Fruit fly (Drosophila melanogaster): ENCODE measurements around the gene capt.

capt gene

DNA sequence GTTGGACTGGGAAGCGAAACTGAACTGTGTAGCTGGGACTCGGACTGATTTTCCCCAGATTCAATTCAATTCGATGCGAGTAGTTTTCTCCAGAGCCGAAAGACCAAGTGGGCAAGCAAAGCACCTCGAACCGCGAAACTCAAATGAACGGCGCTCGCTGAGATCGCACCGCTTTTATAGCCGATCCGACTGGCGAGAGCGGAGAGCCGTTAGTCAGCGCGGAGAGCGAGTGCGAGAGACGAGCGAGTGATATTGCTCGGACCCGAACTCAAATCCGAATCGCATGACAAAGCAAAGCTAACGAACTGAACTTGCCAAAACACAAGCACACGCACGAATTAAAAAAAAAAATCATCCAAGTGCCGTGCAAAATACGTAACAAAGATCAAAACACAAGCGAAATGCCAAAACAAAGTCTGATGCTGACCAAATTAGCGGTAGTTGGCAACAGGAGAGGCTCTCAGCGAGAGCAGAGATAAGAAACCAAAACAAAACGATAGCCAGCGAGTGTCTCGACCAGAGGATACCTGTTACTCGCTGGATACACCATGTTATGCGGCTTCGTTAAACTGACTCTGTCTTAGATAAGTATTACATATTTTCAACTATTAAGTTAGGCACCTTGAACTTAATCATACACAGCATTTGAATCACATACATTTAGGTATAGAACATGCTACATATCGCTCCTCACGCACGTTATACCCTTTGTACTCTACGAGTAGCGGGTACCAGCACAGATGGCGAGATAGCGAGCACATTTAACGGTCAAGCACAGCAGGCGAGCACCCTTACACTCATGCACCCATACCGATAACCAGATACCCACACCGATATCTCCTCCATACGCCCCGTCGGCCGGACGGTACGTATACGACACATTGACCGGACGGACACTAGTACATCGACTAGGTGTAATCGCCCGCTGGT, 38.9 kb downstream of the capt start (continued):
- TF ChIP-seq fu2 (GFP tag; optimal IDR thresholded peaks at IDR 0.05) (peak; percentile 65), CG17385 (GFP tag; optimal IDR thresholded peaks at IDR 0.05) (peak; percentile 54), phol (tag; optimal IDR thresholded peaks at IDR 0.05) (peak; percentile 66), tup (GFP tag; optimal IDR thresholded peaks at IDR 0.05) (peak; percentile 40), CG8765 (GFP tag; IDR thresholded peaks at IDR 0.05) (peak; percentile 15; the same call in 1 of the 2 replicates), bbx (GFP tag; IDR thresholded peaks at IDR 0.05; ENCODE audit: partially characterized antibody) (peak; percentile 20; the same call in 1 of the 2 replicates), Sox102F (GFP tag; optimal IDR thresholded peaks at IDR 0.05) (peak; percentile 71), nau (GFP tag; optimal IDR thresholded peaks at IDR 0.05) (peak; percentile 66), slou (GFP tag; optimal IDR thresholded peaks at IDR 0.05) (peak; percentile 37), lov (optimal IDR thresholded peaks at IDR 0.05) (peak; percentile 31), lov (GFP tag; IDR thresholded peaks at IDR 0.05) (0 out of 3 replicates have a peak, but pooled peaks have one; percentile 13), knrl (GFP tag; IDR thresholded peaks at IDR 0.05; ENCODE audit: partially characterized antibody) (0 out of 3 replicates have a peak, but pooled peaks have one; percentile 24), CG17829 (tag; optimal IDR thresholded peaks at IDR 0.05) (peak; percentile 21), trh (GFP tag; optimal IDR thresholded peaks at IDR 0.05) (peak; percentile 12), CG9727 (GFP tag; optimal IDR thresholded peaks at IDR 0.05) (peak; percentile 84), H15 (GFP tag; IDR thresholded peaks at IDR 0.05) (peak; percentile 47; the same call in 2 of the 3 replicates), CG12104 (GFP tag; optimal IDR thresholded peaks at IDR 0.05) (peak; percentile 47), jigr1 (GFP tag; IDR thresholded peaks at IDR 0.05) (peak; percentile 46; the same call in 1 of the 3 replicates), dysf (GFP tag; IDR thresholded peaks at IDR 0.05) (peak; percentile 89), CG6683 (GFP tag; optimal IDR thresholded peaks at IDR 0.05) (peak; percentile 38), hkb (optimal IDR thresholded peaks at IDR 0.05) (no peak), hkb (GFP tag; IDR thresholded peaks at IDR 0.05) (peak; percentile 80), CG8924 (tag; optimal IDR thresholded peaks at IDR 0.05) (peak; percentile 64), gsb (GFP tag; IDR thresholded peaks at IDR 0.05) (peak; percentile 55; the same call in 1 of the 2 replicates), CG6654 (GFP tag; optimal IDR thresholded peaks at IDR 0.05) (peak; percentile 28), tgo (GFP tag; IDR thresholded peaks at IDR 0.05) (peak; percentile 82), CTCF (GFP tag; optimal IDR thresholded peaks at IDR 0.05) (no peak), zfh2 (GFP tag; optimal IDR thresholded peaks at IDR 0.05) (peak; percentile 75), inv (GFP tag; IDR thresholded peaks at IDR 0.05; ENCODE audit: partially characterized antibody) (no peak), CG8281 (tag; optimal IDR thresholded peaks at IDR 0.05) (no peak), CG13775 (GFP tag; optimal IDR thresholded peaks at IDR 0.05) (peak; percentile 72), Eip74EF (GFP tag; optimal IDR thresholded peaks at IDR 0.05) (no peak), Bdp1 (GFP tag; optimal IDR thresholded peaks at IDR 0.05) (peak; percentile 62), CG3995 (GFP tag; optimal IDR thresholded peaks at IDR 0.05) (peak; percentile 41), eve (GFP tag; optimal IDR thresholded peaks at IDR 0.05) (no peak), CG8478 (optimal IDR thresholded peaks at IDR 0.05) (no peak), CG13424 (tag; optimal IDR thresholded peaks at IDR 0.05) (peak; percentile 59), bsh (GFP tag; optimal IDR thresholded peaks at IDR 0.05) (peak in 1 of 2 experiments; percentile 60), Tbp (GFP tag; optimal IDR thresholded peaks at IDR 0.05) (no peak), BtbVII (GFP tag; optimal IDR thresholded peaks at IDR 0.05) (peak; percentile 77), CG1529 (GFP tag; optimal IDR thresholded peaks at IDR 0.05) (peak; percentile 25), lola (GFP tag; optimal IDR thresholded peaks at IDR 0.05) (peak in 1 of 3 experiments; percentile 48), zfh1 (GFP tag; IDR thresholded peaks at IDR 0.05) (peak; percentile 72), CG10543 (GFP tag; optimal IDR thresholded peaks at IDR 0.05) (peak; percentile 59), sug (tag; optimal IDR thresholded peaks at IDR 0.05) (peak; percentile 67), jing (GFP tag; optimal IDR thresholded peaks at IDR 0.05) (peak; percentile 47), bab2 (GFP tag; optimal IDR thresholded peaks at IDR 0.05) (peak; percentile 51), Hmr (GFP tag; optimal IDR thresholded peaks at IDR 0.05) (peak; percentile 88)
